Fruit fly (Drosophila melanogaster) whole organism, embryonic: Measurements from ENCODE around the gene CG17930.

Source experiments
- Aef1 ChIP-seq: fragments of 200-800 bp; sonication (Bioruptor generic); IDR thresholded peaks from 3 replicates; pipeline ENCODE4 v1.3.6; 2022; ENCODE audit warnings: missing biosample characterization, missing genetic modification characterization
- CG1024 ChIP-seq: fragments of 200-800 bp; sonication (Bioruptor generic); IDR thresholded peaks from 2 replicates; pipeline ENCODE4 v1.3.6; 2022; ENCODE audit warnings: missing biosample characterization, missing genetic modification characterization
- CG14667 ChIP-seq: fragments of 200-800 bp; sonication (Bioruptor generic); IDR thresholded peaks from 2 replicates; pipeline ENCODE4 v1.3.6; 2022; ENCODE audit warnings: missing biosample characterization, missing genetic modification characterization
- HHEX ChIP-seq: fragments of 200-800 bp; sonication (Bioruptor generic); optimal IDR thresholded peaks from 3 replicates; lab custom pipeline; 2017; ENCODE audit warnings: missing biosample characterization, mild to moderate bottlenecking, missing genetic modification characterization, missing genetic modification reagents
- HLHmδ ChIP-seq: fragments of 200-800 bp; sonication (Bioruptor generic); optimal IDR thresholded peaks from 2 replicates; lab custom pipeline; 2018; ENCODE audit warnings: missing biosample characterization, mild to moderate bottlenecking, missing genetic modification characterization, moderate library complexity
- NFAT ChIP-seq: fragments of 200-800 bp; sonication (Bioruptor generic); IDR thresholded peaks from 2 replicates; pipeline ENCODE4 v1.3.6; 2022; ENCODE audit warnings: missing biosample characterization, missing genetic modification characterization
- dan ChIP-seq: fragments of 200-800 bp; sonication (Bioruptor generic); IDR thresholded peaks from 2 replicates; pipeline ENCODE4 v1.3.6; 2022; ENCODE audit warnings: missing biosample characterization, missing genetic modification characterization
- gcm ChIP-seq: fragments of 200-800 bp; sonication (Bioruptor generic); optimal IDR thresholded peaks from 2 replicates; lab custom pipeline; 2019; ENCODE audit warnings: missing biosample characterization, mild to moderate bottlenecking, missing genetic modification characterization, moderate library complexity
- maf-S ChIP-seq: fragments of 200-800 bp; sonication (Bioruptor generic); optimal IDR thresholded peaks from 2 replicates; lab custom pipeline; 2016; ENCODE audit warnings: missing biosample characterization, missing genetic modification characterization
- sna ChIP-seq: fragments of 200-800 bp; sonication (Bioruptor generic); IDR thresholded peaks from 2 replicates; pipeline ENCODE4 v1.3.6; 2022; ENCODE audit warnings: missing biosample characterization, missing genetic modification characterization; ENCODE audit not compliant: partially characterized antibody

dm6 chr3R:16305185-16305989 lies 22.3 kb upstream of the CG17930 start, which contains the start of gene Zip89B:
- TF ChIP-seq Aef1 (GFP tag; lab: Robert Waterston, UW), result no peak
- TF ChIP-seq gcm (GFP tag; lab: Kevin White, UChicago), result no peak
- TF ChIP-seq dan (GFP tag; lab: Robert Waterston, UW), result no peak
- no peak for TF ChIP-seq CG1024
- TF ChIP-seq maf-S (GFP tag; lab: Kevin White, UChicago), result no peak
- TF ChIP-seq sna (GFP tag; lab: Robert Waterston, UW), result no peak
- TF ChIP-seq CG14667 (GFP tag; lab: Robert Waterston, UW), result no peak
- no peak for TF ChIP-seq HHEX
- no peak for TF ChIP-seq NFAT (GFP tag; lab: Robert Waterston, UW)
- no peak for TF ChIP-seq HLHmδ (GFP tag; lab: Kevin White, UChicago)
